Fruit fly (Drosophila melanogaster) whole organism, pupa: Measurements from ENCODE around the gene CG34293.

Experiments used
- CG12605 ChIP-seq: fragments of 200-800 bp; sonication (Bioruptor generic); IDR thresholded peaks from 2 replicates; pipeline ENCODE4 v1.3.6; 2022; ENCODE audit warnings: missing biosample characterization, missing genetic modification characterization
- CG13204 ChIP-seq: fragments of 200-800 bp; sonication (Bioruptor generic); optimal IDR thresholded peaks from 2 replicates; lab custom pipeline; 2018; ENCODE audit warnings: missing biosample characterization, mild to moderate bottlenecking, missing genetic modification characterization, moderate library complexity
- CG15710 ChIP-seq: fragments of 200-800 bp; sonication (Bioruptor generic); optimal IDR thresholded peaks from 2 replicates; lab custom pipeline; 2018; ENCODE audit warnings: missing biosample characterization, mild to moderate bottlenecking, missing genetic modification characterization, moderate library complexity
- CG8159 ChIP-seq: fragments of 200-800 bp; sonication (Bioruptor generic); optimal IDR thresholded peaks from 3 replicates; lab custom pipeline; 2018; ENCODE audit warnings: missing biosample characterization, mild to moderate bottlenecking, missing genetic modification characterization, moderate library complexity
- CG9948 ChIP-seq: fragments of 200-800 bp; sonication (Bioruptor generic); optimal IDR thresholded peaks from 2 replicates; lab custom pipeline; 2018; ENCODE audit warnings: missing biosample characterization, mild to moderate bottlenecking, missing genetic modification characterization, moderate library complexity
- EcR ChIP-seq: fragments of 200-800 bp; sonication (Bioruptor generic); optimal IDR thresholded peaks from 3 replicates; lab custom pipeline; 2019; ENCODE audit warnings: missing biosample characterization, missing genetic modification characterization, mild to moderate bottlenecking, moderate library complexity, missing genetic modification reagents
- Ets98B ChIP-seq: fragments of 200-800 bp; sonication (Bioruptor generic); IDR thresholded peaks from 2 replicates; pipeline ENCODE4 v1.3.6; 2022; ENCODE audit warnings: missing biosample characterization, missing genetic modification characterization
- Pif1A ChIP-seq: fragments of 200-800 bp; sonication (Bioruptor generic); optimal IDR thresholded peaks from 3 replicates; lab custom pipeline; 2016; ENCODE audit warnings: missing biosample characterization, missing genetic modification characterization
- Pif1B ChIP-seq: fragments of 200-800 bp; sonication (Bioruptor generic); optimal IDR thresholded peaks from 3 replicates; lab custom pipeline; 2016; ENCODE audit warnings: missing biosample characterization, missing genetic modification characterization
- Snoo ChIP-seq: fragments of 200-800 bp; sonication (Bioruptor generic); optimal IDR thresholded peaks from 3 replicates; lab custom pipeline; 2017; ENCODE audit warnings: missing biosample characterization, mild to moderate bottlenecking, missing genetic modification characterization, inconsistent platforms
- fd96Ca ChIP-seq: fragments of 200-800 bp; sonication (Bioruptor generic); IDR thresholded peaks from 3 replicates; pipeline ENCODE4 v1.3.6; 2022; ENCODE audit warnings: missing biosample characterization, missing genetic modification characterization
- gl ChIP-seq: fragments of 200-800 bp; sonication (Bioruptor generic); optimal IDR thresholded peaks from 2 replicates; lab custom pipeline; 2018; ENCODE audit warnings: missing biosample characterization, mild to moderate bottlenecking, missing genetic modification characterization
- rn ChIP-seq: fragments of 200-800 bp; sonication (Bioruptor generic); IDR thresholded peaks from 2 replicates; pipeline ENCODE4 v1.3.6; 2022; ENCODE audit warnings: missing biosample characterization, missing genetic modification characterization

DNA sequence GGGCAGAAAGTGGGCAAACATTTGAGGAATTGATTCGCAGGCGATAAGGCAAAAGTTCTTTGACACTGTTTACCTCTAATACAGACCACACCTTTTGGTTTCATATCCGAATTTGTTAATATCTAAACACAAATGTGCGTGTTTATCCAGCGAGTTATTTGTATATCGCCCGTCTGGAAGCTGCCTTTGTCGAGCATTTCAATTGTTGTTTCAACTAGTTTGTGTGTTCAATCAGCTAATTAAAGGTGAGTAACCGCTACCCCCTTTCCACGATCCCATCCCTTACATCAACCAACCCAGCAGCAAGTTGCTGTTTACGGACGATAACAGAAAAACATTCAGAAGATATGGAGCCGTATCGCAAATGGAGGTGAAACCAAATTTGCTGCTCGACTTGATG, 34.0 kb downstream of the CG34293 start:
- TF ChIP-seq gl (no peak), CG13204 (GFP tag; lab: Kevin White, UChicago) (no peak), CG12605 (GFP tag; lab: Robert Waterston, UW) (no peak), EcR (GFP tag; lab: Kevin White, UChicago) (no peak), Pif1A (GFP tag; lab: Kevin White, UChicago) (no peak), CG9948 (tag; lab: Kevin White, UChicago) (no peak), Pif1B (no peak), Ets98B (no peak), fd96Ca (no peak), Snoo (tag; lab: Kevin White, UChicago) (no peak), CG15710 (tag; lab: Kevin White, UChicago) (no peak), CG8159 (tag; lab: Kevin White, UChicago) (no peak), rn (no peak)
